Worm (Caenorhabditis elegans) whole organism, L3 larva: ENCODE measurements around the gene sra-26.

Source experiments
- R02D3.7 ChIP-seq: fragments of 150-350 bp; optimal IDR thresholded peaks from 2 replicates; lab custom pipeline; 2014; ENCODE audit warnings: missing biosample characterization, missing genetic modification characterization
- ama-1 ChIP-seq: fragments of 150-350 bp; optimal IDR thresholded peaks from 2 replicates; lab custom pipeline; 2018
- elt-2 ChIP-seq: sonication (generic microtip); optimal IDR thresholded peaks from 2 replicates; lab custom pipeline; 2016; ENCODE audit warnings: missing genetic modification reagents, mild to moderate bottlenecking, missing genetic modification characterization, missing compliant biosample characterization
- lin-39 ChIP-seq: fragments of 150-350 bp; optimal IDR thresholded peaks from 2 replicates; lab custom pipeline; 2018; ENCODE audit warnings: missing biosample characterization, missing genetic modification reagents, missing genetic modification characterization
- snpc-4 ChIP-seq: fragments of 150-350 bp; optimal IDR thresholded peaks from 2 replicates; lab custom pipeline; 2014; ENCODE audit warnings: missing biosample characterization, missing genetic modification characterization

DNA sequence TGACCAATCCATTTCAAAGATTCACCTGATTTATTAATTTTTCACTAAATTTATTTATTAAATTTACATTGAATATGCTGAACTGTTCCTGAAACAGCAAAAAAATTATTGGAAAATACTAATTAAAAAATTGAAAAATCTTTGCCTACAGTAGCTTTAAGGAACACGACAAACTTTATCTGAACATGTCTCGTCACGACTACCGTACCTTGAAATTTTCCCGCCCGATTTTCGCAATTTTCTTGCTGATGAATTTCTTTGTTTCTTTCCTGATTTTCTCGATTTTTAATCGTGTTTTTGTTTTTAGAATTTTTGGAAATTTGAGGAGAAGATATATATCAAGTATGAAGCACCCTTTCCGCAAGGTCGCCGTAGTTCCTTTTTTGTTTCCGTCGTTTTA, 31.3 kb upstream of the sra-26 start:
- TF ChIP-seq snpc-4 (tag; lab: Kevin White, UChicago) (no peak), ama-1 (no peak), elt-2 (tag; lab: Kevin White, UChicago) (no peak), R02D3.7 (tag; lab: Kevin White, UChicago) (no peak), lin-39 (tag; lab: Kevin White, UChicago) (no peak)
